Worm (Caenorhabditis elegans) whole organism, L4 larva: Measurements from ENCODE around the gene col-165.

Experiments used
- F10B5.3 ChIP-seq: sonication (generic microtip); optimal IDR thresholded peaks from 2 replicates; lab custom pipeline; 2016; ENCODE audit warnings: mild to moderate bottlenecking, missing genetic modification characterization, missing compliant biosample characterization
- F49E8.2 ChIP-seq: sonication (generic microtip); optimal IDR thresholded peaks from 2 replicates; lab custom pipeline; 2016; ENCODE audit warnings: missing compliant biosample characterization, mild to moderate bottlenecking, missing genetic modification characterization, borderline replicate concordance
- Y48G9A.11 ChIP-seq: fragments of 200-800 bp; sonication (Bioruptor generic); IDR thresholded peaks from 2 replicates; pipeline ENCODE4 v1.3.6; 2022; ENCODE audit warnings: missing genetic modification reagents, missing genetic modification characterization, missing compliant biosample characterization
- attf-4 ChIP-seq: sonication (generic microtip); optimal IDR thresholded peaks from 3 replicates; lab custom pipeline; 2017; ENCODE audit warnings: missing biosample characterization, missing genetic modification characterization
- ceh-20 ChIP-seq: fragments of 200-800 bp; sonication (Bioruptor generic); IDR thresholded peaks from 2 replicates; pipeline ENCODE4 v1.3.6; 2022; ENCODE audit warnings: missing genetic modification reagents, missing genetic modification characterization, missing compliant biosample characterization
- ceh-32 ChIP-seq: sonication (generic microtip); optimal IDR thresholded peaks from 2 replicates; lab custom pipeline; 2016; ENCODE audit warnings: mild to moderate bottlenecking, missing genetic modification characterization, missing compliant biosample characterization; ENCODE audit not compliant: poor library complexity
- ceh-44 ChIP-seq: fragments of 200-800 bp; sonication (Bioruptor generic); IDR thresholded peaks from 2 replicates; pipeline ENCODE4 v1.3.6; 2022; ENCODE audit warnings: missing genetic modification reagents, missing genetic modification characterization, missing compliant biosample characterization
- ceh-62 ChIP-seq: sonication (generic microtip); optimal IDR thresholded peaks from 2 replicates; lab custom pipeline; 2017; ENCODE audit warnings: missing biosample characterization, missing genetic modification characterization
- ctbp-1 ChIP-seq: fragments of 200-800 bp; sonication (Bioruptor generic); IDR thresholded peaks from 2 replicates; pipeline ENCODE4 v1.3.6; 2022; ENCODE audit warnings: missing genetic modification reagents, missing genetic modification characterization, missing compliant biosample characterization
- daf-12 ChIP-seq: fragments of 150-350 bp; optimal IDR thresholded peaks from 2 replicates; lab custom pipeline; 2014; ENCODE audit warnings: missing biosample characterization, missing genetic modification reagents, missing genetic modification characterization
- duxl-1 ChIP-seq: sonication (generic microtip); optimal IDR thresholded peaks from 2 replicates; lab custom pipeline; 2016; ENCODE audit warnings: mild to moderate bottlenecking, missing genetic modification characterization, moderate library complexity, missing compliant biosample characterization; ENCODE audit not compliant: poor library complexity
- fkh-10 ChIP-seq: fragments of 150-350 bp; optimal IDR thresholded peaks from 2 replicates; lab custom pipeline; 2014; ENCODE audit warnings: missing biosample characterization, missing genetic modification reagents, missing genetic modification characterization
- hif-1 ChIP-seq, 2 experiments: sonication (generic microtip); optimal IDR thresholded peaks; 2 replicates each; lab custom pipeline; 2016 to 2017; ENCODE audit warnings: missing compliant biosample characterization in 2 of 2, missing genetic modification characterization in 2 of 2, missing genetic modification reagents in 2 of 2, missing genotype in 2 of 2, mild to moderate bottlenecking in 1 of 2
- hmg-1.1 ChIP-seq: fragments of 200-800 bp; sonication (Bioruptor generic); IDR thresholded peaks from 2 replicates; pipeline ENCODE4 v1.3.6; 2022; ENCODE audit warnings: missing genetic modification reagents, missing genetic modification characterization, missing compliant biosample characterization
- jun-1 ChIP-seq: fragments of 150-350 bp; optimal IDR thresholded peaks from 2 replicates; lab custom pipeline; 2014; ENCODE audit warnings: missing biosample characterization, missing genetic modification reagents, missing genetic modification characterization
- lim-7 ChIP-seq: fragments of 200-800 bp; sonication (Bioruptor generic); IDR thresholded peaks from 2 replicates; pipeline ENCODE4 v1.3.6; 2022; ENCODE audit warnings: missing genetic modification characterization, missing compliant biosample characterization
- lin-29 ChIP-seq: fragments of 200-800 bp; sonication (Bioruptor generic); IDR thresholded peaks from 2 replicates; pipeline ENCODE4 v1.3.6; 2022; ENCODE audit warnings: missing genetic modification reagents, missing genetic modification characterization, missing compliant biosample characterization
- lin-38 ChIP-seq: fragments of 200-800 bp; sonication (Bioruptor generic); IDR thresholded peaks from 2 replicates; pipeline ENCODE4 v1.3.6; 2022; ENCODE audit warnings: missing genetic modification reagents, missing genetic modification characterization, missing compliant biosample characterization
- lsy-2 ChIP-seq, 2 experiments: fragments of 150-350 bp in 1 of 2; sonication (generic microtip) in 1 of 2; optimal IDR thresholded peaks; 2 replicates each; lab custom pipeline; 2014 to 2017; ENCODE audit warnings: missing biosample characterization in 2 of 2, missing genetic modification characterization in 2 of 2
- madf-5 ChIP-seq, 2 experiments: fragments of 200-800 bp; sonication (Bioruptor generic); IDR thresholded peaks; 2 replicates each; pipeline ENCODE4 v1.3.6; 2022; ENCODE audit warnings: missing compliant biosample characterization in 2 of 2, missing genetic modification characterization in 2 of 2
- mes-2 ChIP-seq: sonication (generic microtip); optimal IDR thresholded peaks from 2 replicates; lab custom pipeline; 2016; ENCODE audit warnings: missing genotype, mild to moderate bottlenecking, missing genetic modification characterization, missing compliant biosample characterization; ENCODE audit not compliant: poor library complexity, severe bottlenecking
- mxl-2 ChIP-seq: fragments of 200-800 bp; sonication (Bioruptor generic); conservative IDR thresholded peaks from 2 replicates; pipeline ENCODE4 v1.3.6; 2022; ENCODE audit warnings: missing genetic modification reagents, missing genetic modification characterization, missing compliant biosample characterization
- nhr-11 ChIP-seq: fragments of 150-350 bp; optimal IDR thresholded peaks from 2 replicates; lab custom pipeline; 2014; ENCODE audit warnings: missing biosample characterization, missing genetic modification characterization
- nhr-111 ChIP-seq: fragments of 200-800 bp; sonication (Bioruptor generic); optimal IDR thresholded peaks from 2 replicates; lab custom pipeline; 2018; ENCODE audit warnings: mild to moderate bottlenecking, missing genetic modification characterization, missing compliant biosample characterization
- nhr-237 ChIP-seq: sonication (generic microtip); optimal IDR thresholded peaks from 2 replicates; lab custom pipeline; 2017; ENCODE audit warnings: missing biosample characterization, missing genetic modification characterization
- nhr-25 ChIP-seq: sonication (generic microtip); optimal IDR thresholded peaks from 2 replicates; lab custom pipeline; 2017; ENCODE audit warnings: missing genetic modification characterization, mild to moderate bottlenecking, missing compliant biosample characterization, antibody characterized with exemption, moderate library complexity, borderline replicate concordance; ENCODE audit not compliant: insufficient read depth
- nhr-28 ChIP-seq: fragments of 150-350 bp; optimal IDR thresholded peaks from 2 replicates; lab custom pipeline; 2014; ENCODE audit warnings: missing biosample characterization, missing genetic modification characterization
- nhr-41 ChIP-seq: fragments of 200-800 bp; sonication (Bioruptor generic); IDR thresholded peaks from 2 replicates; pipeline ENCODE4 v1.3.6; 2022; ENCODE audit warnings: missing genetic modification reagents, missing genetic modification characterization, missing compliant biosample characterization
- nhr-76 ChIP-seq: fragments of 150-350 bp; optimal IDR thresholded peaks from 2 replicates; lab custom pipeline; 2014; ENCODE audit warnings: missing biosample characterization, missing genetic modification characterization
- rbr-2 ChIP-seq: sonication (generic microtip); optimal IDR thresholded peaks from 2 replicates; lab custom pipeline; 2016; ENCODE audit warnings: missing genotype, missing genetic modification characterization, missing compliant biosample characterization
- sdz-12 ChIP-seq: fragments of 200-800 bp; sonication (Bioruptor generic); optimal IDR thresholded peaks from 2 replicates; lab custom pipeline; 2018; ENCODE audit warnings: mild to moderate bottlenecking, missing genetic modification characterization, missing compliant biosample characterization
- snpc-4 ChIP-seq: fragments of 150-350 bp; optimal IDR thresholded peaks from 2 replicates; lab custom pipeline; 2014; ENCODE audit warnings: missing biosample characterization, missing genetic modification characterization
- spr-1 ChIP-seq: sonication (generic microtip); optimal IDR thresholded peaks from 2 replicates; lab custom pipeline; 2016; ENCODE audit warnings: mild to moderate bottlenecking, missing genetic modification characterization, missing compliant biosample characterization
- unc-39 ChIP-seq: sonication (generic microtip); optimal IDR thresholded peaks from 2 replicates; lab custom pipeline; 2017; ENCODE audit warnings: missing biosample characterization, missing genetic modification characterization
- unc-62 ChIP-seq, 3 experiments: fragments of 150-350 bp in 1 of 3; sonication (generic microtip); optimal IDR thresholded peaks in 2 of 3; peaks in 1 of 3; 1 replicate in 1 of 3; 2 replicates in 2 of 3; lab custom pipeline; 2014 to 2017; ENCODE audit warnings: missing biosample characterization in 3 of 3, missing genetic modification characterization in 3 of 3, missing genetic modification reagents in 3 of 3, missing genotype in 1 of 3
- vab-7 ChIP-seq: fragments of 200-800 bp; sonication (Bioruptor generic); IDR thresholded peaks from 2 replicates; pipeline ENCODE4 v1.3.6; 2022; ENCODE audit warnings: missing genetic modification reagents, missing genetic modification characterization, missing compliant biosample characterization
- zfp-2 ChIP-seq: sonication (generic microtip); optimal IDR thresholded peaks from 2 replicates; lab custom pipeline; 2016; ENCODE audit warnings: mild to moderate bottlenecking, missing genetic modification characterization, missing compliant biosample characterization
- zfp-3 ChIP-seq: fragments of 200-800 bp; sonication (Bioruptor generic); conservative IDR thresholded peaks from 2 replicates; pipeline ENCODE4 v1.3.6; 2022; ENCODE audit warnings: missing genetic modification reagents, missing genetic modification characterization, missing compliant biosample characterization
- ztf-11 ChIP-seq: fragments of 150-350 bp; optimal IDR thresholded peaks from 2 replicates; lab custom pipeline; 2014; ENCODE audit warnings: missing biosample characterization, missing genetic modification characterization

col-165 gene

DNA sequence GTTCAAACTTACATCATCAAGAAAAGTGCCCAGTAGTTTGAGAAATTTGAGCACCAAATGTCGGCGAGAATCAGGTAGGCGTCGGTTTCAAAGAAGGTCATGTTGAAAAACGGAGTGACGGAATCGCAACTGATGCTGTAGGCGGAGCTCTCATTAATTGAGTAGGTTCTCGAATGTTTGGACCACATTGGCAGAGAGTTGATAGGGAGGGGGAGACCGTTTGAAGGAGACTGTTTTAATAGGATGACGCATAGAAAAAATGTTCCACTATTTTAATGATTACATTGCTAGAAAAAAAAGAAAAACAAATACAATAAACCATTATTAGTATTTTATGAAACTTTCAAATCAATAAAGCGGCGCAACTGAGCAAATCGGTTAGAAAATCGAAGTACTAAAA, 9.8 kb downstream of the col-165 start, which contains the start of gene F14H12.17:
Gene F14H12.17 (minus strand): TSS at position 101 of the 400 bp plus-strand sequence.
- no peak for TF ChIP-seq nhr-41
- no peak for TF ChIP-seq ztf-11 (tag; lab: Kevin White, UChicago)
- TF ChIP-seq spr-1: no peak
- no peak for TF ChIP-seq lim-7 (GFP tag; lab: Robert Waterston, UW)
- no peak for TF ChIP-seq rbr-2 (tag; lab: Kevin White, UChicago)
- TF ChIP-seq hif-1 (tag; optimal IDR thresholded peaks at IDR 0.05; lab: Kevin White, UChicago): no peak

- no peak for TF ChIP-seq unc-39 (tag; lab: Kevin White, UChicago)
- no peak for TF ChIP-seq lsy-2 (tag; optimal IDR thresholded peaks at IDR 0.05; lab: Kevin White, UChicago)
- no peak for TF ChIP-seq ceh-62 (tag; lab: Kevin White, UChicago)
- TF ChIP-seq sdz-12 (GFP tag; lab: Kevin White, UChicago): no peak
- TF ChIP-seq madf-5 (GFP tag; IDR thresholded peaks at IDR 0.05; lab: Robert Waterston, UW): no peak
- no peak for TF ChIP-seq daf-12 (tag; lab: Kevin White, UChicago)
- no peak for TF ChIP-seq nhr-111
- TF ChIP-seq hmg-1.1 (GFP tag; lab: Robert Waterston, UW): no peak
- no peak for TF ChIP-seq nhr-76 (tag; lab: Kevin White, UChicago)
- TF ChIP-seq ceh-44 (GFP tag; lab: Robert Waterston, UW): no peak
- no peak for TF ChIP-seq attf-4 (tag; lab: Kevin White, UChicago)
- TF ChIP-seq mxl-2 (GFP tag; lab: Robert Waterston, UW): no peak
- TF ChIP-seq zfp-2 (tag; lab: Kevin White, UChicago): no peak
- TF ChIP-seq nhr-28 (tag; lab: Kevin White, UChicago): no peak
- TF ChIP-seq nhr-237: no peak
Observed at ce11 chrX:4364877-4365276, 11.5 kb downstream of the col-165 start, which contains the start of gene F14H12.8. Gene F14H12.8, minus strand, starts transcription at chrX:4364977.

ce11 chrX:4366231-4366630, 12.8 kb downstream of the col-165 start, which contains the start of gene R160.3:
Gene R160.3, minus strand, starts transcription at chrX:4366331.
- TF ChIP-seq duxl-1 (tag; lab: Kevin White, UChicago) (no peak), ctbp-1 (GFP tag; lab: Robert Waterston, UW) (no peak), lin-38 (GFP tag; lab: Robert Waterston, UW) (no peak), mxl-2 (GFP tag; lab: Robert Waterston, UW) (no peak), ztf-11 (tag; lab: Kevin White, UChicago) (no peak), zfp-3 (no peak), ceh-32 (no peak), Y48G9A.11 (GFP tag; lab: Robert Waterston, UW) (no peak), nhr-11 (tag; lab: Kevin White, UChicago) (no peak), fkh-10 (GFP tag; lab: Kevin White, UChicago) (no peak), ceh-20 (GFP tag; lab: Robert Waterston, UW) (no peak), snpc-4 (tag; lab: Kevin White, UChicago) (no peak), F49E8.2 (tag; lab: Kevin White, UChicago) (no peak), jun-1 (no peak), vab-7 (no peak), mes-2 (tag; lab: Kevin White, UChicago) (no peak)

DNA sequence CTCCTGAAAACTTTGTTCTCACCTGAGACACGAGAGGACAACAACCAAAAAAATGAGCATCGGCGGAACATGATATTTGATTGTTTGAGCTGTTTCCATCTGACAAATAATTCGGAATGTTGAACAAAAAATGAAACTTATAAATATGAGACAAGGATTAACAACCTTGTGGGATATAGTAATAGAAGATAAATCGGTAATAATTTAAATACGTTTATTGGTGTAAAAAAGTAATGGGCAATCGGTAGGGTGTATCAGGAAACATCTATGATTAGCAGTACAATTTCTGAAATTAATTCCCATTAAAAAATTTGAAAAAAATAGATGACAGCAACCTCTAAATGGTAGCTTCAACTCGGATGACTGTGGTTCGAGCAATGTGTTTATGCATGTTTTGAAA, 14.0 kb downstream of the col-165 start, which contains the start of gene R160.10:
Gene R160.10 (minus strand): TSS at position 101 of the 400 bp plus-strand sequence.
- TF ChIP-seq unc-62 (GFP tag; optimal IDR thresholded peaks at IDR 0.05 in 1 of 2; lab: Kevin White, UChicago) (peak in 1 of 2 experiments; percentile 36), unc-62 (tag; optimal IDR thresholded peaks at IDR 0.05; lab: Kevin White, UChicago) (no peak), nhr-237 (no peak), F10B5.3 (tag; lab: Kevin White, UChicago) (no peak), lin-29 (no peak), nhr-25 (no peak)
